Worm (Caenorhabditis elegans): ENCODE results near the gene ebp-2.

DNA sequence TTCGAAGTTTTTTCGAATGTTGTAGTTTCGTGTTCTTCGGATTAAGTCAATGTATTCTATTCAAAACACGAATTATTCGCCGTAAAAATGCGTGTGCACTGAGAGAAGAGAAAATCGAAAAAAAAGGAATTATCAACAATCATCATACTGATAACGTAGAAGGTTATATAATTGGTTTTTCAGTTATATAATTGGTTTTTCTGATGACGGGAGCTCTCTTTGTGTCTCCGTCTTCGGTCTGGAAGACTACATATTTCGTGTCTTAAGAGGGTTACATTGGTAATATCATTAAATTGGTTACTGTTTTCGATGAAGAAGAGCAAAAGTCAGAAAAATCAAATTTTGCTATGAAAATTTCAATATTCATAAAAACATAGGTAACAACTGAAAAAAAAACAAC, 17.4 kb downstream of the ebp-2 start:
- TF ChIP-seq pha-4 (tag; optimal IDR thresholded peaks at IDR 0.05): no peak
- no peak for TF ChIP-seq jun-1 (tag; optimal IDR thresholded peaks at IDR 0.05)
